Worm (Caenorhabditis elegans): Measurements from ENCODE around the gene C08B11.9.

The C08B11.9 gene

ce11 chrII:8050477-8050876, 12.5 kb upstream of the C08B11.9 start, which contains the start of gene mtre-1:
TSS of gene mtre-1 (minus strand) at chrII:8050577.
- TF ChIP-seq unc-62 (GFP tag; optimal IDR thresholded peaks at IDR 0.05), result no peak

- TF ChIP-seq unc-62 (GFP tag; optimal IDR thresholded peaks at IDR 0.05), result no peak
These were observed 9.3 kb upstream of the C08B11.9 start, which contains the start of gene apn-1 for ce11 chrII:8047264-8047663. TSS of gene apn-1 (plus strand) at chrII:8047564.

ce11 chrII:8042289-8042688, 4.3 kb upstream of the C08B11.9 start, which contains the start of gene T05H10.1:
TSS of gene T05H10.1 (plus strand) at chrII:8042589.
- no peak for TF ChIP-seq unc-62 (GFP tag; optimal IDR thresholded peaks at IDR 0.05)

- TF ChIP-seq unc-62 (GFP tag; optimal IDR thresholded peaks at IDR 0.05), result no peak
These were observed 3.7 kb upstream of the C08B11.9 start for ce11 chrII:8041642-8042041.

ce11 chrII:8039416-8039815, 1.4 kb upstream of the C08B11.9 start, which contains the start of the genes ubh-4 and algn-6:
TSS of gene ubh-4 (minus strand) at chrII:8039597.
TSS of gene algn-6 (plus strand) at chrII:8039802.
- TF ChIP-seq unc-62 (GFP tag; optimal IDR thresholded peaks at IDR 0.05), result no peak

ce11 chrII:8037246-8037645, 723 bp downstream of the C08B11.9 start, which contains the start of gene arp-6:
TSS of gene arp-6 (minus strand) at chrII:8037346.
- TF ChIP-seq unc-62 (GFP tag; optimal IDR thresholded peaks at IDR 0.05), result no peak

- no peak for TF ChIP-seq unc-62 (GFP tag; optimal IDR thresholded peaks at IDR 0.05)
These were observed 2.3 kb downstream of the C08B11.9 start, which contains the start of gene sap-49 for ce11 chrII:8035667-8036066. TSS of gene sap-49 (minus strand) at chrII:8035767.

ce11 chrII:8034617-8035016, 3.4 kb downstream of the C08B11.9 start:
- no peak for TF ChIP-seq unc-62 (GFP tag; optimal IDR thresholded peaks at IDR 0.05)

- TF ChIP-seq unc-62 (GFP tag; optimal IDR thresholded peaks at IDR 0.05), result no peak
These were observed 4.0 kb downstream of the C08B11.9 start for ce11 chrII:8034008-8034407.

- no peak for TF ChIP-seq unc-62 (GFP tag; optimal IDR thresholded peaks at IDR 0.05)
These were observed 5.3 kb downstream of the C08B11.9 start, which contains the start of gene nrf-6 for ce11 chrII:8032657-8033056. TSS of gene nrf-6 (minus strand) at chrII:8032708.

- no peak for TF ChIP-seq unc-62 (GFP tag; optimal IDR thresholded peaks at IDR 0.05)
These were observed 9.2 kb downstream of the C08B11.9 start for ce11 chrII:8028730-8029129.

ce11 chrII:8028246-8028694, 9.7 kb downstream of the C08B11.9 start:
- TF ChIP-seq unc-62 (GFP tag; optimal IDR thresholded peaks at IDR 0.05), result no peak

ce11 chrII:8027663-8028062, 10.3 kb downstream of the C08B11.9 start, which contains the start of gene swsn-7:
TSS of gene swsn-7 (minus strand) at chrII:8027763.
- TF ChIP-seq unc-62 (GFP tag; optimal IDR thresholded peaks at IDR 0.05), result no peak

ce11 chrII:8022461-8022860, 15.5 kb downstream of the C08B11.9 start, which contains the start of gene hda-2:
TSS of gene hda-2 (minus strand) at chrII:8022561.
- TF ChIP-seq unc-62 (GFP tag; optimal IDR thresholded peaks at IDR 0.05), result no peak

- TF ChIP-seq unc-62 (GFP tag; optimal IDR thresholded peaks at IDR 0.05), result no peak
These were observed 17.4 kb downstream of the C08B11.9 start for ce11 chrII:8020580-8021044.

- no peak for TF ChIP-seq unc-62 (GFP tag; optimal IDR thresholded peaks at IDR 0.05)
These were observed 20.6 kb downstream of the C08B11.9 start, which contains the start of gene zyg-11 for ce11 chrII:8017380-8017779. TSS of gene zyg-11 (plus strand) at chrII:8017680.

- TF ChIP-seq unc-62 (GFP tag; optimal IDR thresholded peaks at IDR 0.05), result no peak
These were observed 21.2 kb downstream of the C08B11.9 start for ce11 chrII:8016761-8017160.

Measured in whole organism, dauer.